Worm (Caenorhabditis elegans): Measurements from ENCODE around the gene R10E8.3.

ce11 chrV:18198421-18198820 is 38.1 kb downstream of the R10E8.3 start, which contains the start of gene F16H6.4:
- TF ChIP-seq unc-62 (GFP tag; optimal IDR thresholded peaks at IDR 0.05), result no peak
- no peak for TF ChIP-seq hlh-26 (GFP tag; conservative IDR thresholded peaks at IDR 0.05)
- no peak for TF ChIP-seq cebp-1 (GFP tag; IDR thresholded peaks at IDR 0.05)
- TF ChIP-seq cebp-1 (tag; optimal IDR thresholded peaks at IDR 0.05), result no peak
- no peak for TF ChIP-seq dpff-1 (tag; optimal IDR thresholded peaks at IDR 0.05)
- TF ChIP-seq ets-4 (GFP tag; optimal IDR thresholded peaks at IDR 0.05), result no peak
- no peak for TF ChIP-seq Y67H2A.10 (GFP tag; conservative IDR thresholded peaks at IDR 0.05)
- TF ChIP-seq snpc-1.3 (tag; optimal IDR thresholded peaks at IDR 0.05; ENCODE audit: insufficient read depth), result no peak
- TF ChIP-seq ceh-27 (GFP tag; optimal IDR thresholded peaks at IDR 0.05), result no peak
- no peak for TF ChIP-seq athp-1 (tag; optimal IDR thresholded peaks at IDR 0.05)
